ENCODE assay signal across 2 worm cellular contexts in genomic region chrIV:6323654-6324224, ce11.
TF ChIP-seq lines count a peak whose summit lies in the region.

TSS of gene sqd-1 (plus strand) at chrIV:6324174.

TF ChIP-seq in whole organism, L4 larva, 104 proteins besides CTCF, POLR2A, EP300 and RAD21 (continued from another document):
- TF ChIP-seq hlh-30 (tag; optimal IDR thresholded peaks at IDR 0.05; lab: Kevin White, UChicago; ENCODE audit: insufficient read depth) = peak; percentile 92
- TF ChIP-seq nhr-111 (GFP tag; optimal IDR thresholded peaks at IDR 0.05; lab: Kevin White, UChicago) = peak; percentile 64
- TF ChIP-seq F26F4.8 (GFP tag; conservative IDR thresholded peaks at IDR 0.05; lab: Robert Waterston, UW) = no peak
- TF ChIP-seq mep-1 (tag; optimal IDR thresholded peaks at IDR 0.05; lab: Kevin White, UChicago) = peak; percentile 96
- TF ChIP-seq Y75B8A.6 (GFP tag; IDR thresholded peaks at IDR 0.05; lab: Robert Waterston, UW) = peak; percentile 88
- TF ChIP-seq arid-1 (GFP tag; conservative IDR thresholded peaks at IDR 0.05; lab: Robert Waterston, UW) = peak; percentile 92
- peak; percentile 91 for TF ChIP-seq egl-43 (GFP tag; IDR thresholded peaks at IDR 0.05; lab: Robert Waterston, UW)
- TF ChIP-seq mxl-2 (GFP tag; conservative IDR thresholded peaks at IDR 0.05; lab: Robert Waterston, UW) = no peak
- TF ChIP-seq fos-1 (tag; optimal IDR thresholded peaks at IDR 0.05; lab: Kevin White, UChicago) = peak; percentile 53
- no peak for TF ChIP-seq cey-2 (tag; optimal IDR thresholded peaks at IDR 0.05; lab: Kevin White, UChicago; ENCODE audit: borderline replicate concordance, insufficient read depth)
- peak; percentile 90 for TF ChIP-seq vab-7 (GFP tag; IDR thresholded peaks at IDR 0.05; lab: Robert Waterston, UW)
- TF ChIP-seq dpl-1 (GFP tag; optimal IDR thresholded peaks at IDR 0.05; lab: Kevin White, UChicago) = peak; percentile 93
- peak; percentile 46 for TF ChIP-seq R02D3.7 (tag; optimal IDR thresholded peaks at IDR 0.05; lab: Kevin White, UChicago)
- TF ChIP-seq ctbp-1 (GFP tag; IDR thresholded peaks at IDR 0.05; lab: Robert Waterston, UW) = peak; percentile 87
- TF ChIP-seq dmd-8 (GFP tag; IDR thresholded peaks at IDR 0.05; lab: Robert Waterston, UW) = peak; percentile 53; the same call in 1 of the 2 replicates
- peak; percentile 31 for TF ChIP-seq nhr-76 (tag; optimal IDR thresholded peaks at IDR 0.05; lab: Kevin White, UChicago)
- TF ChIP-seq nhr-237 (tag; optimal IDR thresholded peaks at IDR 0.05; lab: Kevin White, UChicago) = no peak
- TF ChIP-seq nhr-42 (GFP tag; IDR thresholded peaks at IDR 0.05; lab: Robert Waterston, UW) = peak; percentile 94
- peak; percentile 92 for TF ChIP-seq lin-38 (GFP tag; IDR thresholded peaks at IDR 0.05; lab: Robert Waterston, UW)
- TF ChIP-seq spr-3 (GFP tag; optimal IDR thresholded peaks at IDR 0.05; lab: Kevin White, UChicago) = peak; percentile 74
- TF ChIP-seq T26A8.4 (GFP tag; IDR thresholded peaks at IDR 0.05; lab: Robert Waterston, UW) = peak; percentile 98
- no peak for TF ChIP-seq daf-8 (GFP tag; IDR thresholded peaks at IDR 0.05; lab: Robert Waterston, UW)
- TF ChIP-seq skn-1 (tag; optimal IDR thresholded peaks at IDR 0.05; lab: Kevin White, UChicago) = no peak
- TF ChIP-seq zip-2 (tag; optimal IDR thresholded peaks at IDR 0.05; lab: Kevin White, UChicago) = peak; percentile 53
- TF ChIP-seq ces-1 (GFP tag; optimal IDR thresholded peaks at IDR 0.05; lab: Kevin White, UChicago) = peak; percentile 52
- peak; percentile 86 for TF ChIP-seq unc-130 (GFP tag; optimal IDR thresholded peaks at IDR 0.05; lab: Kevin White, UChicago)
- no peak for TF ChIP-seq tag-97 (GFP tag; IDR thresholded peaks at IDR 0.05; lab: Robert Waterston, UW)
- peak; percentile 95 for TF ChIP-seq dmd-9 (GFP tag; IDR thresholded peaks at IDR 0.05; lab: Robert Waterston, UW)
- TF ChIP-seq ZK546.5 (tag; optimal IDR thresholded peaks at IDR 0.05; lab: Kevin White, UChicago) = peak; percentile 100
- TF ChIP-seq mxl-3 (GFP tag; optimal IDR thresholded peaks at IDR 0.05; lab: Kevin White, UChicago) = peak; percentile 86
- TF ChIP-seq zfp-3 (GFP tag; conservative IDR thresholded peaks at IDR 0.05; lab: Robert Waterston, UW) = peak; percentile 90
- peak; percentile 89 for TF ChIP-seq F37D6.2 (tag; optimal IDR thresholded peaks at IDR 0.05; lab: Kevin White, UChicago)
- TF ChIP-seq hif-1 (tag; optimal IDR thresholded peaks at IDR 0.05; lab: Kevin White, UChicago) = peak; percentile 35 to 94
- TF ChIP-seq ceh-62 (tag; optimal IDR thresholded peaks at IDR 0.05; lab: Kevin White, UChicago) = no peak
- peak; percentile 95 for TF ChIP-seq hlh-11 (tag; optimal IDR thresholded peaks at IDR 0.05; lab: Kevin White, UChicago)
- no peak for TF ChIP-seq aly-2 (tag; optimal IDR thresholded peaks at IDR 0.05; lab: Kevin White, UChicago)
- peak; percentile 92 for TF ChIP-seq pha-4 (GFP tag; IDR thresholded peaks at IDR 0.05; lab: Robert Waterston, UW)
- TF ChIP-seq pha-4 (tag; optimal IDR thresholded peaks at IDR 0.05; lab: Kevin White, UChicago) = no peak
- peak; percentile 85 for TF ChIP-seq lin-29 (GFP tag; IDR thresholded peaks at IDR 0.05; lab: Robert Waterston, UW)
- peak; percentile 49 for TF ChIP-seq snpc-4 (tag; optimal IDR thresholded peaks at IDR 0.05; lab: Kevin White, UChicago)
- no peak for TF ChIP-seq attf-4 (tag; optimal IDR thresholded peaks at IDR 0.05; lab: Kevin White, UChicago)
- TF ChIP-seq unc-62 (GFP tag; optimal IDR thresholded peaks at IDR 0.05 in 1 of 2; lab: Kevin White, UChicago) = peak; percentile 39 to 96
- no peak for TF ChIP-seq unc-62 (tag; optimal IDR thresholded peaks at IDR 0.05; lab: Kevin White, UChicago)
- TF ChIP-seq ama-1 (optimal IDR thresholded peaks at IDR 0.05; lab: Kevin White, UChicago) = peak; percentile 82
- peak; percentile 93 for TF ChIP-seq nhr-6 (tag; optimal IDR thresholded peaks at IDR 0.05; lab: Kevin White, UChicago)
- TF ChIP-seq zip-11 (GFP tag; IDR thresholded peaks at IDR 0.05; lab: Robert Waterston, UW) = no peak
- 0 out of 4 replicates have a peak, but pooled peaks of 1 of the 2 experiments have one; percentile 14 for TF ChIP-seq madf-5 (GFP tag; IDR thresholded peaks at IDR 0.05; lab: Robert Waterston, UW)
- peak; percentile 56 for TF ChIP-seq lin-15B (tag; optimal IDR thresholded peaks at IDR 0.05; lab: Kevin White, UChicago)
- TF ChIP-seq ceh-20 (GFP tag; IDR thresholded peaks at IDR 0.05; lab: Robert Waterston, UW) = peak; percentile 93

TF ChIP-seq in whole organism, late embryonic, 69 proteins besides CTCF, POLR2A, EP300 and RAD21 (continued from another document):
- TF ChIP-seq ztf-16 (tag; optimal IDR thresholded peaks at IDR 0.05; lab: Kevin White, UChicago) (peak; percentile 31), pax-1 (tag; optimal IDR thresholded peaks at IDR 0.05; lab: Kevin White, UChicago) (peak; percentile 57), sox-4 (tag; optimal IDR thresholded peaks at IDR 0.05; lab: Kevin White, UChicago) (peak; percentile 39), odd-2 (tag; optimal IDR thresholded peaks at IDR 0.05; lab: Kevin White, UChicago) (no peak)
